Worm (Caenorhabditis elegans) whole organism, mixed stage, embryonic: ENCODE results near the gene F54B11.10.

ENCODE experiments used
- M03D4.4 ChIP-seq: sonication (generic microtip); optimal IDR thresholded peaks from 2 replicates; lab custom pipeline; 2017; ENCODE audit warnings: mild to moderate bottlenecking, missing genetic modification characterization, missing compliant biosample characterization
- bed-3 ChIP-seq: fragments of 200-800 bp; sonication (Bioruptor generic); optimal IDR thresholded peaks from 3 replicates; lab custom pipeline; 2018; ENCODE audit warnings: mild to moderate bottlenecking, missing genetic modification characterization, moderate library complexity, missing compliant biosample characterization
- blmp-1 ChIP-seq: fragments of 150-350 bp; optimal IDR thresholded peaks from 2 replicates; lab custom pipeline; 2014; ENCODE audit warnings: missing biosample characterization, missing genetic modification characterization
- ceh-39 ChIP-seq: fragments of 150-350 bp; optimal IDR thresholded peaks from 2 replicates; lab custom pipeline; 2014; ENCODE audit warnings: missing biosample characterization, missing genetic modification characterization
- ceh-43 ChIP-seq: fragments of 200-800 bp; sonication (Bioruptor generic); optimal IDR thresholded peaks from 2 replicates; lab custom pipeline; 2018; ENCODE audit warnings: mild to moderate bottlenecking, missing genetic modification characterization, moderate library complexity, missing compliant biosample characterization
- cnd-1 ChIP-seq: fragments of 200-800 bp; sonication (Bioruptor generic); optimal IDR thresholded peaks from 2 replicates; lab custom pipeline; 2018; ENCODE audit warnings: mild to moderate bottlenecking, missing genetic modification characterization, missing compliant biosample characterization
- drap-1 ChIP-seq: fragments of 200-800 bp; sonication (Bioruptor generic); optimal IDR thresholded peaks from 3 replicates; lab custom pipeline; 2018; ENCODE audit warnings: mild to moderate bottlenecking, missing genetic modification characterization, missing compliant biosample characterization
- elt-1 ChIP-seq: sonication (generic microtip); optimal IDR thresholded peaks from 2 replicates; lab custom pipeline; 2017; ENCODE audit warnings: missing genetic modification characterization, mild to moderate bottlenecking, missing compliant biosample characterization, antibody characterized with exemption, moderate library complexity, borderline replicate concordance; ENCODE audit not compliant: insufficient read depth
- elt-3 ChIP-seq: fragments of 150-350 bp; optimal IDR thresholded peaks from 2 replicates; lab custom pipeline; 2014; ENCODE audit warnings: missing biosample characterization, missing genetic modification characterization
- flh-1 ChIP-seq: fragments of 200-800 bp; sonication (Bioruptor generic); optimal IDR thresholded peaks from 2 replicates; lab custom pipeline; 2018; ENCODE audit warnings: mild to moderate bottlenecking, missing genetic modification characterization, moderate library complexity, missing compliant biosample characterization
- ham-2 ChIP-seq: fragments of 200-800 bp; sonication (Bioruptor generic); optimal IDR thresholded peaks from 2 replicates; lab custom pipeline; 2018; ENCODE audit warnings: mild to moderate bottlenecking, missing genetic modification characterization, missing compliant biosample characterization
- hlh-1 ChIP-seq: fragments of 150-350 bp; optimal IDR thresholded peaks from 2 replicates; lab custom pipeline; 2014; ENCODE audit warnings: missing biosample characterization, missing genetic modification reagents, missing genetic modification characterization
- lin-13 ChIP-seq: fragments of 150-350 bp; optimal IDR thresholded peaks from 2 replicates; lab custom pipeline; 2014; ENCODE audit warnings: missing biosample characterization, missing genetic modification characterization
- lin-32 ChIP-seq: fragments of 200-800 bp; sonication (Bioruptor generic); optimal IDR thresholded peaks from 2 replicates; lab custom pipeline; 2018; ENCODE audit warnings: mild to moderate bottlenecking, missing genetic modification characterization, missing compliant biosample characterization
- lsy-2 ChIP-seq: fragments of 150-350 bp; optimal IDR thresholded peaks from 2 replicates; lab custom pipeline; 2014; ENCODE audit warnings: missing biosample characterization, missing genetic modification characterization
- mab-5 ChIP-seq: fragments of 150-350 bp; optimal IDR thresholded peaks from 2 replicates; lab custom pipeline; 2014; ENCODE audit warnings: missing biosample characterization, missing genetic modification characterization
- mep-1 ChIP-seq: fragments of 150-350 bp; optimal IDR thresholded peaks from 2 replicates; lab custom pipeline; 2017; ENCODE audit warnings: missing biosample characterization, missing genetic modification reagents, missing genetic modification characterization, inconsistent platforms
- mls-2 ChIP-seq: sonication (generic microtip); optimal IDR thresholded peaks from 2 replicates; lab custom pipeline; 2016; ENCODE audit warnings: mild to moderate bottlenecking, missing genetic modification characterization, moderate library complexity, missing compliant biosample characterization
- nhr-12 ChIP-seq: fragments of 150-350 bp; optimal IDR thresholded peaks from 2 replicates; lab custom pipeline; 2014; ENCODE audit warnings: missing biosample characterization, missing genetic modification characterization
- nhr-2 ChIP-seq: fragments of 150-350 bp; optimal IDR thresholded peaks from 2 replicates; lab custom pipeline; 2014; ENCODE audit warnings: missing biosample characterization, missing genetic modification characterization
- nhr-237 ChIP-seq: fragments of 150-350 bp; optimal IDR thresholded peaks from 2 replicates; lab custom pipeline; 2014; ENCODE audit warnings: missing biosample characterization, missing genetic modification characterization
- nhr-28 ChIP-seq: fragments of 150-350 bp; optimal IDR thresholded peaks from 2 replicates; lab custom pipeline; 2014; ENCODE audit warnings: missing biosample characterization, missing genetic modification characterization
- nhr-76 ChIP-seq: sonication (generic microtip); optimal IDR thresholded peaks from 2 replicates; lab custom pipeline; 2017; ENCODE audit warnings: missing biosample characterization, missing genetic modification characterization
- pha-4 ChIP-seq: fragments of 150-350 bp; optimal IDR thresholded peaks from 2 replicates; lab custom pipeline; 2018; ENCODE audit warnings: missing biosample characterization, missing genetic modification reagents, missing genetic modification characterization
- sem-2 ChIP-seq: fragments of 200-800 bp; sonication (Bioruptor generic); optimal IDR thresholded peaks from 2 replicates; lab custom pipeline; 2018; ENCODE audit warnings: mild to moderate bottlenecking, missing genetic modification characterization, missing compliant biosample characterization
- sptf-1 ChIP-seq: sonication (generic microtip); optimal IDR thresholded peaks from 2 replicates; lab custom pipeline; 2017; ENCODE audit warnings: mild to moderate bottlenecking, missing genetic modification characterization, moderate library complexity, missing compliant biosample characterization
- unc-120 ChIP-seq: sonication (generic microtip); optimal IDR thresholded peaks from 2 replicates; lab custom pipeline; 2017; ENCODE audit warnings: missing genetic modification characterization, missing compliant biosample characterization; ENCODE audit not compliant: poor library complexity, severe bottlenecking
- unc-39 ChIP-seq: fragments of 150-350 bp; optimal IDR thresholded peaks from 2 replicates; lab custom pipeline; 2014; ENCODE audit warnings: missing biosample characterization, missing genetic modification characterization
- unc-62 ChIP-seq: fragments of 150-350 bp; optimal IDR thresholded peaks from 2 replicates; lab custom pipeline; 2014; ENCODE audit warnings: missing biosample characterization, missing genetic modification reagents, missing genetic modification characterization
- zip-8 ChIP-seq: fragments of 150-350 bp; optimal IDR thresholded peaks from 2 replicates; lab custom pipeline; 2014; ENCODE audit warnings: missing biosample characterization, missing genetic modification characterization
- ztf-11 ChIP-seq: fragments of 150-350 bp; optimal IDR thresholded peaks from 2 replicates; lab custom pipeline; 2014; ENCODE audit warnings: missing biosample characterization, missing genetic modification characterization

F54B11.10 gene

ce11 chrX:13584725-13585371 lies 2.9 kb downstream of the F54B11.10 start, which contains the start of gene unc-84:
TSS of gene unc-84 (plus strand) at chrX:13584775.
- TF ChIP-seq M03D4.4 (tag; lab: Kevin White, UChicago): no peak
- TF ChIP-seq sem-2 (GFP tag; lab: Kevin White, UChicago): no peak
- TF ChIP-seq nhr-2 (tag; lab: Kevin White, UChicago): no peak
- TF ChIP-seq sptf-1 (tag; lab: Kevin White, UChicago): peak; percentile 37
- TF ChIP-seq elt-3 (tag; lab: Kevin White, UChicago): no peak

ce11 chrX:13589735-13590134 lies 7.8 kb downstream of the F54B11.10 start, which contains the start of gene col-9:
TSS of gene col-9 (plus strand) at chrX:13590035.
- TF ChIP-seq elt-3 (tag; lab: Kevin White, UChicago) (no peak), unc-39 (tag; lab: Kevin White, UChicago) (no peak), elt-1 (no peak), ham-2 (GFP tag; lab: Kevin White, UChicago) (no peak), nhr-28 (tag; lab: Kevin White, UChicago) (no peak), blmp-1 (no peak), nhr-237 (no peak), lin-13 (tag; lab: Kevin White, UChicago) (no peak), lsy-2 (no peak)

- TF ChIP-seq pha-4 (tag; lab: Kevin White, UChicago) (no peak), ham-2 (GFP tag; lab: Kevin White, UChicago) (no peak), unc-62 (GFP tag; lab: Kevin White, UChicago) (no peak), nhr-12 (no peak), ztf-11 (tag; lab: Kevin White, UChicago) (no peak), unc-39 (tag; lab: Kevin White, UChicago) (no peak), mab-5 (tag; lab: Kevin White, UChicago) (no peak), mep-1 (tag; lab: Kevin White, UChicago) (no peak), ceh-43 (GFP tag; lab: Kevin White, UChicago) (no peak), lsy-2 (no peak), hlh-1 (tag; lab: Kevin White, UChicago) (no peak), drap-1 (GFP tag; lab: Kevin White, UChicago) (no peak), bed-3 (GFP tag; lab: Kevin White, UChicago) (no peak), nhr-76 (tag; lab: Kevin White, UChicago) (no peak), nhr-28 (tag; lab: Kevin White, UChicago) (no peak), flh-1 (GFP tag; lab: Kevin White, UChicago) (no peak), blmp-1 (no peak), nhr-237 (no peak), mls-2 (tag; lab: Kevin White, UChicago) (no peak)
Observed at ce11 chrX:13590688-13591087, 8.8 kb downstream of the F54B11.10 start.

- TF ChIP-seq ceh-39 (tag; lab: Kevin White, UChicago) (no peak), sem-2 (GFP tag; lab: Kevin White, UChicago) (no peak), sptf-1 (tag; lab: Kevin White, UChicago) (no peak), nhr-2 (tag; lab: Kevin White, UChicago) (no peak), bed-3 (GFP tag; lab: Kevin White, UChicago) (no peak), zip-8 (tag; lab: Kevin White, UChicago) (no peak), pha-4 (tag; lab: Kevin White, UChicago) (no peak), nhr-237 (no peak), nhr-28 (tag; lab: Kevin White, UChicago) (no peak), nhr-12 (no peak), cnd-1 (tag; lab: Kevin White, UChicago) (no peak), ztf-11 (tag; lab: Kevin White, UChicago) (no peak), hlh-1 (tag; lab: Kevin White, UChicago) (no peak), unc-39 (tag; lab: Kevin White, UChicago) (no peak), nhr-76 (tag; lab: Kevin White, UChicago) (no peak), lin-32 (GFP tag; lab: Kevin White, UChicago) (no peak), blmp-1 (no peak), mep-1 (tag; lab: Kevin White, UChicago) (no peak), unc-120 (tag; lab: Kevin White, UChicago) (no peak)
Observed at ce11 chrX:13591175-13591574, 9.3 kb downstream of the F54B11.10 start, which contains the start of gene col-44. TSS of gene col-44 (plus strand) at chrX:13591475.
